Fruit fly (Drosophila melanogaster) whole organism, embryonic: Measurements from ENCODE around the gene Tom70.

Experiments used
- BEAF-32 ChIP-seq: fragments of 200-800 bp; sonication (Bioruptor generic); optimal IDR thresholded peaks from 3 replicates; lab custom pipeline; 2017; ENCODE audit warnings: missing biosample characterization, missing genetic modification characterization, mild to moderate bottlenecking, moderate library complexity, missing genetic modification reagents
- CG11093 ChIP-seq: fragments of 200-800 bp; sonication (Bioruptor generic); IDR thresholded peaks from 3 replicates; pipeline ENCODE4 v1.3.6; 2022; ENCODE audit warnings: missing biosample characterization, missing genetic modification characterization
- CG11456 ChIP-seq: fragments of 200-800 bp; sonication (Bioruptor generic); IDR thresholded peaks from 3 replicates; pipeline ENCODE4 v1.3.6; 2022; ENCODE audit warnings: missing biosample characterization, missing genetic modification characterization
- CG12155 ChIP-seq: fragments of 200-800 bp; sonication (Bioruptor generic); optimal IDR thresholded peaks from 3 replicates; lab custom pipeline; 2016; ENCODE audit warnings: missing biosample characterization, missing genetic modification characterization
- CG13624 ChIP-seq: fragments of 200-800 bp; sonication (Bioruptor generic); optimal IDR thresholded peaks from 2 replicates; lab custom pipeline; 2016; ENCODE audit warnings: missing biosample characterization, missing genetic modification characterization
- CG13775 ChIP-seq: fragments of 200-800 bp; sonication (Bioruptor generic); optimal IDR thresholded peaks from 3 replicates; lab custom pipeline; 2017; ENCODE audit warnings: missing biosample characterization, mild to moderate bottlenecking, missing genetic modification characterization
- CG13894 ChIP-seq: fragments of 200-800 bp; sonication (Bioruptor generic); optimal IDR thresholded peaks from 3 replicates; lab custom pipeline; 2018; ENCODE audit warnings: missing biosample characterization, mild to moderate bottlenecking, missing genetic modification characterization, moderate library complexity
- CG14050 ChIP-seq: fragments of 200-800 bp; sonication (Bioruptor generic); IDR thresholded peaks from 3 replicates; pipeline ENCODE4 v1.3.6; 2022; ENCODE audit warnings: missing biosample characterization, missing genetic modification characterization
- CG17912 ChIP-seq: fragments of 200-800 bp; sonication (Bioruptor generic); optimal IDR thresholded peaks from 2 replicates; lab custom pipeline; 2018; ENCODE audit warnings: missing biosample characterization, mild to moderate bottlenecking, missing genetic modification characterization
- CG18011 ChIP-seq: fragments of 200-800 bp; sonication (Bioruptor generic); optimal IDR thresholded peaks from 2 replicates; lab custom pipeline; 2017; ENCODE audit warnings: missing biosample characterization, missing genetic modification characterization, mild to moderate bottlenecking, moderate library complexity, missing genotype
- CG30431 ChIP-seq: fragments of 200-800 bp; sonication (Bioruptor generic); optimal IDR thresholded peaks from 2 replicates; lab custom pipeline; 2017; ENCODE audit warnings: missing biosample characterization, missing genetic modification characterization
- CG31365 ChIP-seq: fragments of 200-800 bp; sonication (Bioruptor generic); optimal IDR thresholded peaks from 2 replicates; lab custom pipeline; 2018; ENCODE audit warnings: missing biosample characterization, mild to moderate bottlenecking, missing genetic modification characterization
- CG31441 ChIP-seq: fragments of 200-800 bp; sonication (Bioruptor generic); IDR thresholded peaks from 2 replicates; pipeline ENCODE4 v1.3.6; 2022; ENCODE audit warnings: missing biosample characterization, missing genetic modification characterization
- CG32772 ChIP-seq: fragments of 200-800 bp; sonication (Bioruptor generic); IDR thresholded peaks from 2 replicates; pipeline ENCODE4 v1.3.6; 2022; ENCODE audit warnings: missing biosample characterization, missing genetic modification characterization
- CG3847 ChIP-seq: fragments of 200-800 bp; sonication (Bioruptor generic); IDR thresholded peaks from 2 replicates; pipeline ENCODE4 v1.3.6; 2022; ENCODE audit warnings: missing biosample characterization, missing genetic modification characterization
- CG7271 ChIP-seq: fragments of 200-800 bp; sonication (Bioruptor generic); optimal IDR thresholded peaks from 2 replicates; lab custom pipeline; 2018; ENCODE audit warnings: missing biosample characterization, mild to moderate bottlenecking, missing genetic modification characterization, moderate library complexity
- CG7745 ChIP-seq: fragments of 200-800 bp; sonication (Bioruptor generic); optimal IDR thresholded peaks from 2 replicates; lab custom pipeline; 2018; ENCODE audit warnings: missing biosample characterization, mild to moderate bottlenecking, missing genetic modification characterization, moderate library complexity
- CG7928 ChIP-seq: fragments of 200-800 bp; sonication (Bioruptor generic); optimal IDR thresholded peaks from 2 replicates; lab custom pipeline; 2017; ENCODE audit warnings: missing biosample characterization, mild to moderate bottlenecking, missing genetic modification characterization
- CG7963 ChIP-seq: fragments of 200-800 bp; sonication (Bioruptor generic); IDR thresholded peaks from 3 replicates; pipeline ENCODE4 v1.3.6; 2022; ENCODE audit warnings: missing biosample characterization, missing genetic modification characterization; ENCODE audit not compliant: partially characterized antibody
- CG8359 ChIP-seq: fragments of 200-800 bp; sonication (Bioruptor generic); optimal IDR thresholded peaks from 2 replicates; lab custom pipeline; 2017; ENCODE audit warnings: missing biosample characterization, mild to moderate bottlenecking, missing genetic modification characterization, borderline replicate concordance
- Dek ChIP-seq: fragments of 200-800 bp; sonication (Bioruptor generic); optimal IDR thresholded peaks from 3 replicates; lab custom pipeline; 2019; ENCODE audit warnings: missing biosample characterization, mild to moderate bottlenecking, missing genetic modification characterization, moderate library complexity
- Dfd ChIP-seq, 2 experiments: fragments of >200 bp; optimal IDR thresholded peaks; 2 replicates each; lab custom pipeline; 2017; ENCODE audit warnings: missing biosample characterization in 2 of 2, missing genetic modification characterization in 2 of 2
- Hand ChIP-seq: fragments of 200-800 bp; sonication (Bioruptor generic); optimal IDR thresholded peaks from 2 replicates; lab custom pipeline; 2017; ENCODE audit warnings: mild to moderate bottlenecking, missing biosample characterization, missing genetic modification reagents, missing genetic modification characterization
- Kr ChIP-seq: fragments of 200-800 bp; sonication (Bioruptor generic); optimal IDR thresholded peaks from 2 replicates; lab custom pipeline; 2017; ENCODE audit warnings: missing biosample characterization, mild to moderate bottlenecking, missing genetic modification characterization
- Mad ChIP-seq: fragments of 200-800 bp; sonication (Bioruptor generic); optimal IDR thresholded peaks from 2 replicates; lab custom pipeline; 2016; ENCODE audit warnings: missing biosample characterization, missing genetic modification characterization
- Oli ChIP-seq: fragments of 200-800 bp; sonication (Bioruptor generic); optimal IDR thresholded peaks from 2 replicates; lab custom pipeline; 2018; ENCODE audit warnings: missing biosample characterization, mild to moderate bottlenecking, missing genetic modification characterization, moderate library complexity
- ap ChIP-seq: fragments of 200-800 bp; sonication (Bioruptor generic); IDR thresholded peaks from 2 replicates; pipeline ENCODE4 v1.3.6; 2022; ENCODE audit warnings: missing biosample characterization, missing genetic modification characterization
- bbx ChIP-seq: fragments of 200-800 bp; sonication (Bioruptor generic); IDR thresholded peaks from 2 replicates; pipeline ENCODE4 v1.3.6; 2022; ENCODE audit warnings: missing biosample characterization, missing genetic modification characterization; ENCODE audit not compliant: partially characterized antibody
- ci ChIP-seq: fragments of 200-800 bp; sonication (Bioruptor generic); IDR thresholded peaks from 3 replicates; pipeline ENCODE4 v1.3.6; 2022; ENCODE audit warnings: missing biosample characterization, missing genetic modification characterization
- da ChIP-seq: fragments of 200-800 bp; sonication (Bioruptor generic); optimal IDR thresholded peaks from 2 replicates; lab custom pipeline; 2016; ENCODE audit warnings: missing biosample characterization, missing genetic modification characterization
- dysf ChIP-seq: fragments of 200-800 bp; sonication (Bioruptor generic); IDR thresholded peaks from 3 replicates; pipeline ENCODE4 v1.3.6; 2022; ENCODE audit warnings: missing biosample characterization, missing genetic modification characterization
- fd64A ChIP-seq: fragments of 200-800 bp; sonication (Bioruptor generic); optimal IDR thresholded peaks from 3 replicates; lab custom pipeline; 2018; ENCODE audit warnings: missing biosample characterization, mild to moderate bottlenecking, missing genetic modification characterization
- gt ChIP-seq: fragments of 200-800 bp; sonication (Bioruptor generic); IDR thresholded peaks from 2 replicates; pipeline ENCODE4 v1.3.6; 2022; ENCODE audit warnings: missing biosample characterization, missing genetic modification characterization
- inv ChIP-seq: fragments of 200-800 bp; sonication (Bioruptor generic); IDR thresholded peaks from 2 replicates; pipeline ENCODE4 v1.3.6; 2022; ENCODE audit warnings: missing biosample characterization, missing genetic modification characterization; ENCODE audit not compliant: partially characterized antibody
- jing ChIP-seq: fragments of 200-800 bp; sonication (Bioruptor generic); optimal IDR thresholded peaks from 2 replicates; lab custom pipeline; 2018; ENCODE audit warnings: missing biosample characterization, mild to moderate bottlenecking, missing genetic modification characterization
- kah ChIP-seq: fragments of 200-800 bp; sonication (Bioruptor generic); optimal IDR thresholded peaks from 2 replicates; lab custom pipeline; 2018; ENCODE audit warnings: missing biosample characterization, mild to moderate bottlenecking, missing genetic modification characterization
- lab ChIP-seq: fragments of 200-800 bp; sonication (Bioruptor generic); optimal IDR thresholded peaks from 3 replicates; lab custom pipeline; 2017; ENCODE audit warnings: missing biosample characterization, missing genetic modification characterization, mild to moderate bottlenecking, moderate library complexity, missing genetic modification reagents
- lbe ChIP-seq: fragments of 200-800 bp; sonication (Bioruptor generic); optimal IDR thresholded peaks from 2 replicates; lab custom pipeline; 2016; ENCODE audit warnings: missing biosample characterization, mild to moderate bottlenecking, missing genetic modification characterization
- maf-S ChIP-seq: fragments of 200-800 bp; sonication (Bioruptor generic); optimal IDR thresholded peaks from 2 replicates; lab custom pipeline; 2016; ENCODE audit warnings: missing biosample characterization, missing genetic modification characterization
- mam ChIP-seq: fragments of 200-800 bp; sonication (Bioruptor generic); optimal IDR thresholded peaks from 3 replicates; lab custom pipeline; 2016; ENCODE audit warnings: missing biosample characterization, missing genetic modification characterization
- onecut ChIP-seq: fragments of 200-800 bp; sonication (Bioruptor generic); IDR thresholded peaks from 2 replicates; pipeline ENCODE4 v1.3.6; 2022; ENCODE audit warnings: missing biosample characterization, missing genetic modification characterization
- pita ChIP-seq: fragments of 200-800 bp; sonication (Bioruptor generic); optimal IDR thresholded peaks from 2 replicates; lab custom pipeline; 2017; ENCODE audit warnings: missing biosample characterization, mild to moderate bottlenecking, missing genetic modification characterization
- prd ChIP-seq, 3 experiments: fragments of >200 bp in 2 of 3; fragments of 200-800 bp in 1 of 3; sonication (Bioruptor generic) in 1 of 3; optimal IDR thresholded peaks in 2 of 3; IDR thresholded peaks in 1 of 3; 2 replicates in 2 of 3; 3 replicates in 1 of 3; pipeline versions ENCODE4 v1.3.6 to Lab custom; 2017 to 2022; ENCODE audit warnings: missing biosample characterization in 1 of 3, missing genetic modification characterization in 1 of 3
- ranshi ChIP-seq: fragments of 200-800 bp; sonication (Bioruptor generic); IDR thresholded peaks from 2 replicates; pipeline ENCODE4 v1.3.6; 2022; ENCODE audit warnings: missing biosample characterization, missing genetic modification characterization
- sens-2 ChIP-seq: fragments of 200-800 bp; sonication (Bioruptor generic); IDR thresholded peaks from 2 replicates; pipeline ENCODE4 v1.3.6; 2022; ENCODE audit warnings: missing biosample characterization, missing genetic modification characterization
- sr ChIP-seq: fragments of 200-800 bp; sonication (Bioruptor generic); IDR thresholded peaks from 3 replicates; pipeline ENCODE4 v1.3.6; 2022; ENCODE audit warnings: missing biosample characterization, missing genetic modification characterization
- twi ChIP-seq: fragments of 200-800 bp; optimal IDR thresholded peaks from 2 replicates; lab custom pipeline; 2019; ENCODE audit warnings: missing biosample characterization, mild to moderate bottlenecking, missing genetic modification characterization, moderate library complexity
- wek ChIP-seq: fragments of 200-800 bp; sonication (Bioruptor generic); optimal IDR thresholded peaks from 3 replicates; lab custom pipeline; 2018; ENCODE audit warnings: missing biosample characterization, mild to moderate bottlenecking, missing genetic modification characterization, moderate library complexity

Gene Tom70

dm6 chr2L:12005436-12006396 lies 32.6 kb downstream of the Tom70 start (continued):
- no peak for TF ChIP-seq CG32772
- no peak for TF ChIP-seq inv
- no peak for TF ChIP-seq prd (optimal IDR thresholded peaks at IDR 0.05; lab: Kevin White, UChicago)
- no peak for TF ChIP-seq prd (GFP tag; IDR thresholded peaks at IDR 0.05; lab: Robert Waterston, UW)
- no peak for TF ChIP-seq maf-S (GFP tag; lab: Kevin White, UChicago)
- no peak for TF ChIP-seq wek (GFP tag; lab: Kevin White, UChicago)
- peak; percentile 93 for TF ChIP-seq kah (GFP tag; lab: Kevin White, UChicago)
- TF ChIP-seq CG30431 (GFP tag; lab: Kevin White, UChicago), result no peak
- TF ChIP-seq Dek (tag; lab: Kevin White, UChicago), result no peak
- TF ChIP-seq CG31441 (GFP tag; lab: Robert Waterston, UW), result no peak
- no peak for TF ChIP-seq CG7963
- TF ChIP-seq ap (GFP tag; lab: Robert Waterston, UW), result no peak
- no peak for TF ChIP-seq sens-2
- no peak for TF ChIP-seq CG31365 (tag; lab: Kevin White, UChicago)
- no peak for TF ChIP-seq CG3847
- no peak for TF ChIP-seq Oli (tag; lab: Kevin White, UChicago)
- no peak for TF ChIP-seq CG13775 (GFP tag; lab: Kevin White, UChicago)
- no peak for TF ChIP-seq fd64A (GFP tag; lab: Kevin White, UChicago)
- TF ChIP-seq twi (tag; lab: Kevin White, UChicago), result no peak
- peak; percentile 14 for TF ChIP-seq lab (GFP tag; lab: Kevin White, UChicago)
- no peak for TF ChIP-seq ranshi (GFP tag; lab: Robert Waterston, UW)
- TF ChIP-seq Kr (GFP tag; lab: Kevin White, UChicago), result no peak
- no peak for TF ChIP-seq sr (GFP tag; lab: Robert Waterston, UW)
- TF ChIP-seq CG11456 (GFP tag; lab: Robert Waterston, UW), result no peak
- no peak for TF ChIP-seq dysf (GFP tag; lab: Robert Waterston, UW)
- TF ChIP-seq gt (GFP tag; lab: Robert Waterston, UW), result no peak
- TF ChIP-seq CG11093, result no peak
- TF ChIP-seq CG7745 (tag; lab: Kevin White, UChicago), result no peak
- TF ChIP-seq mam (GFP tag; lab: Kevin White, UChicago), result no peak
- peak; percentile 30 for TF ChIP-seq CG8359 (GFP tag; lab: Kevin White, UChicago)
- TF ChIP-seq CG7271 (tag; lab: Kevin White, UChicago), result no peak
- TF ChIP-seq Hand, result no peak
- TF ChIP-seq CG13894 (tag; lab: Kevin White, UChicago), result peak; percentile 86
- TF ChIP-seq CG14050 (GFP tag; lab: Robert Waterston, UW), result no peak
- TF ChIP-seq CG13624 (GFP tag; lab: Kevin White, UChicago), result no peak
- TF ChIP-seq bbx (GFP tag; lab: Robert Waterston, UW), result no peak
- no peak for TF ChIP-seq Mad (GFP tag; lab: Kevin White, UChicago)
- TF ChIP-seq pita, result no peak
- no peak for TF ChIP-seq onecut (GFP tag; lab: Robert Waterston, UW)
- TF ChIP-seq Dfd (GFP tag; optimal IDR thresholded peaks at IDR 0.05; lab: Kevin White, UChicago), result no peak
- no peak for TF ChIP-seq BEAF-32 (GFP tag; lab: Kevin White, UChicago)
- no peak for TF ChIP-seq CG12155 (GFP tag; lab: Kevin White, UChicago)
- no peak for TF ChIP-seq ci (GFP tag; lab: Robert Waterston, UW)
- no peak for TF ChIP-seq CG7928 (GFP tag; lab: Kevin White, UChicago)
- no peak for TF ChIP-seq CG17912 (GFP tag; lab: Kevin White, UChicago)
- no peak for TF ChIP-seq da (GFP tag; lab: Kevin White, UChicago)
- no peak for TF ChIP-seq jing
- no peak for TF ChIP-seq CG18011 (GFP tag; lab: Kevin White, UChicago)
- no peak for TF ChIP-seq lbe (GFP tag; lab: Kevin White, UChicago)
